Worm (Caenorhabditis elegans) whole organism, L2 larva: ENCODE results near the gene C06A1.3.

Source experiments
- C34F6.9 ChIP-seq: fragments of 150-350 bp; optimal IDR thresholded peaks from 2 replicates; lab custom pipeline; 2014; ENCODE audit warnings: missing biosample characterization, missing genetic modification characterization
- F13H6.1 ChIP-seq: sonication (generic microtip); optimal IDR thresholded peaks from 2 replicates; lab custom pipeline; 2016; ENCODE audit warnings: missing genetic modification characterization, missing compliant biosample characterization
- R02D3.7 ChIP-seq: fragments of 150-350 bp; optimal IDR thresholded peaks from 2 replicates; lab custom pipeline; 2014; ENCODE audit warnings: missing biosample characterization, missing genetic modification characterization
- Y55F3AM.14 ChIP-seq: fragments of 200-800 bp; sonication (Bioruptor generic); optimal IDR thresholded peaks from 2 replicates; lab custom pipeline; 2018; ENCODE audit warnings: mild to moderate bottlenecking, missing genetic modification characterization, missing compliant biosample characterization
- ZK546.5 ChIP-seq: sonication (generic microtip); optimal IDR thresholded peaks from 2 replicates; lab custom pipeline; 2017; ENCODE audit warnings: missing biosample characterization, missing genetic modification characterization
- alr-1 ChIP-seq: fragments of 150-350 bp; optimal IDR thresholded peaks from 2 replicates; lab custom pipeline; 2014; ENCODE audit warnings: missing biosample characterization, missing genetic modification characterization
- aly-2 ChIP-seq: fragments of 150-350 bp; optimal IDR thresholded peaks from 2 replicates; lab custom pipeline; 2014; ENCODE audit warnings: missing biosample characterization, missing genetic modification characterization
- ama-1 ChIP-seq: fragments of 150-350 bp; optimal IDR thresholded peaks from 2 replicates; lab custom pipeline; 2018; ENCODE audit warnings: inconsistent platforms
- blmp-1 ChIP-seq: sonication (generic microtip); optimal IDR thresholded peaks from 2 replicates; lab custom pipeline; 2017; ENCODE audit warnings: missing genetic modification characterization, mild to moderate bottlenecking, missing compliant biosample characterization, antibody characterized with exemption, moderate library complexity; ENCODE audit not compliant: insufficient read depth
- ceh-16 ChIP-seq: fragments of 150-350 bp; optimal IDR thresholded peaks from 2 replicates; lab custom pipeline; 2014; ENCODE audit warnings: missing biosample characterization, missing genetic modification characterization
- ceh-82 ChIP-seq: fragments of 150-350 bp; optimal IDR thresholded peaks from 2 replicates; lab custom pipeline; 2014; ENCODE audit warnings: missing biosample characterization, missing genetic modification characterization
- crh-2 ChIP-seq: sonication (generic microtip); optimal IDR thresholded peaks from 2 replicates; lab custom pipeline; 2017; ENCODE audit warnings: missing biosample characterization, missing genetic modification characterization
- dmd-4 ChIP-seq: sonication (generic microtip); optimal IDR thresholded peaks from 2 replicates; lab custom pipeline; 2017; ENCODE audit warnings: missing biosample characterization, missing genetic modification characterization
- egl-27 ChIP-seq: sonication (generic microtip); optimal IDR thresholded peaks from 3 replicates; lab custom pipeline; 2017; ENCODE audit warnings: missing biosample characterization, missing genetic modification reagents, missing genetic modification characterization
- elt-1 ChIP-seq: fragments of 150-350 bp; optimal IDR thresholded peaks from 2 replicates; lab custom pipeline; 2014; ENCODE audit warnings: missing biosample characterization, missing genetic modification characterization
- elt-3 ChIP-seq: sonication (generic microtip); optimal IDR thresholded peaks from 2 replicates; lab custom pipeline; 2017; ENCODE audit warnings: missing biosample characterization, missing genetic modification characterization
- gmeb-1 ChIP-seq: fragments of 150-350 bp; optimal IDR thresholded peaks from 2 replicates; lab custom pipeline; 2014; ENCODE audit warnings: missing biosample characterization, missing genetic modification characterization
- lin-11 ChIP-seq: fragments of 150-350 bp; sonication (generic microtip); optimal IDR thresholded peaks from 2 replicates; lab custom pipeline; 2014; ENCODE audit warnings: missing biosample characterization, missing genetic modification characterization, inconsistent platforms, mixed read lengths
- lin-13 ChIP-seq: fragments of 150-350 bp; optimal IDR thresholded peaks from 2 replicates; lab custom pipeline; 2014; ENCODE audit warnings: missing biosample characterization, missing genetic modification reagents, missing genetic modification characterization
- lin-39 ChIP-seq: fragments of 150-350 bp; optimal IDR thresholded peaks from 2 replicates; lab custom pipeline; 2014; ENCODE audit warnings: missing biosample characterization, missing genetic modification reagents, missing genetic modification characterization
- lsy-2 ChIP-seq, 2 experiments: fragments of 150-350 bp in 1 of 2; sonication (generic microtip) in 1 of 2; optimal IDR thresholded peaks; 2 replicates each; lab custom pipeline; 2014 to 2017; ENCODE audit warnings: missing biosample characterization in 2 of 2, missing genetic modification characterization in 2 of 2
- mab-5 ChIP-seq: fragments of 150-350 bp; optimal IDR thresholded peaks from 2 replicates; lab custom pipeline; 2014; ENCODE audit warnings: missing biosample characterization, missing genetic modification characterization
- mdl-1 ChIP-seq, 2 experiments: fragments of 150-350 bp in 1 of 2; sonication (generic microtip) in 1 of 2; optimal IDR thresholded peaks; 2 replicates each; lab custom pipeline; 2017; ENCODE audit warnings: missing biosample characterization in 2 of 2, missing genetic modification characterization in 2 of 2
- nhr-10 ChIP-seq: sonication (generic microtip); optimal IDR thresholded peaks from 2 replicates; lab custom pipeline; 2017; ENCODE audit warnings: missing biosample characterization, missing genetic modification characterization
- nhr-11 ChIP-seq: fragments of 150-350 bp; optimal IDR thresholded peaks from 2 replicates; lab custom pipeline; 2014; ENCODE audit warnings: missing biosample characterization, missing genetic modification characterization
- nhr-12 ChIP-seq: fragments of 150-350 bp; optimal IDR thresholded peaks from 2 replicates; lab custom pipeline; 2014; ENCODE audit warnings: missing biosample characterization, missing genetic modification characterization
- nhr-129 ChIP-seq: fragments of 150-350 bp; optimal IDR thresholded peaks from 2 replicates; lab custom pipeline; 2014; ENCODE audit warnings: missing biosample characterization, missing genetic modification characterization
- nhr-21 ChIP-seq: fragments of 150-350 bp; optimal IDR thresholded peaks from 2 replicates; lab custom pipeline; 2014; ENCODE audit warnings: missing biosample characterization, missing genetic modification characterization
- nhr-23 ChIP-seq: fragments of 150-350 bp; optimal IDR thresholded peaks from 2 replicates; lab custom pipeline; 2014; ENCODE audit warnings: missing biosample characterization, missing genetic modification reagents, missing genetic modification characterization
- nhr-237 ChIP-seq: fragments of 150-350 bp; optimal IDR thresholded peaks from 2 replicates; lab custom pipeline; 2014; ENCODE audit warnings: missing biosample characterization, missing genetic modification characterization
- nhr-25 ChIP-seq: fragments of 150-350 bp; sonication (generic microtip); optimal IDR thresholded peaks from 3 replicates; lab custom pipeline; 2014; ENCODE audit warnings: missing biosample characterization, missing genetic modification characterization
- nhr-6 ChIP-seq: fragments of 150-350 bp; optimal IDR thresholded peaks from 2 replicates; lab custom pipeline; 2014; ENCODE audit warnings: missing biosample characterization, missing genetic modification characterization
- nhr-77 ChIP-seq: fragments of 150-350 bp; optimal IDR thresholded peaks from 2 replicates; lab custom pipeline; 2014; ENCODE audit warnings: missing biosample characterization, missing genetic modification characterization
- peb-1 ChIP-seq: fragments of 150-350 bp; optimal IDR thresholded peaks from 2 replicates; lab custom pipeline; 2014; ENCODE audit warnings: missing biosample characterization, missing genetic modification characterization
- sma-3 ChIP-seq: sonication (generic microtip); optimal IDR thresholded peaks from 2 replicates; lab custom pipeline; 2016; ENCODE audit warnings: missing genetic modification reagents, missing genetic modification characterization, missing compliant biosample characterization
- sma-9 ChIP-seq, 2 experiments: fragments of 150-350 bp in 1 of 2; sonication (generic microtip) in 1 of 2; optimal IDR thresholded peaks; 2 replicates each; lab custom pipeline; 2014 to 2016; ENCODE audit warnings: missing genetic modification characterization in 2 of 2, mild to moderate bottlenecking in 1 of 2, missing biosample characterization in 1 of 2, missing compliant biosample characterization in 1 of 2, missing genetic modification reagents in 1 of 2, moderate library complexity in 1 of 2
- snpc-4 ChIP-seq: fragments of 150-350 bp; optimal IDR thresholded peaks from 2 replicates; lab custom pipeline; 2014; ENCODE audit warnings: missing biosample characterization, missing genetic modification characterization
- unc-39 ChIP-seq: fragments of 150-350 bp; optimal IDR thresholded peaks from 2 replicates; lab custom pipeline; 2014; ENCODE audit warnings: missing biosample characterization, missing genetic modification characterization
- unc-55 ChIP-seq: fragments of 150-350 bp; sonication (generic microtip); optimal IDR thresholded peaks from 3 replicates; lab custom pipeline; 2014; ENCODE audit warnings: missing biosample characterization, missing genetic modification reagents, missing genetic modification characterization
- unc-62 ChIP-seq: fragments of 150-350 bp; optimal IDR thresholded peaks from 2 replicates; lab custom pipeline; 2014; ENCODE audit warnings: missing biosample characterization, missing genetic modification reagents, missing genetic modification characterization
- ztf-1 ChIP-seq: fragments of 200-800 bp; sonication (Bioruptor generic); conservative IDR thresholded peaks from 2 replicates; pipeline ENCODE4 v1.3.6; 2022; ENCODE audit warnings: missing genetic modification characterization, missing compliant biosample characterization
- ztf-11 ChIP-seq: sonication (generic microtip); optimal IDR thresholded peaks from 2 replicates; lab custom pipeline; 2017; ENCODE audit warnings: missing biosample characterization, missing genetic modification characterization
- ztf-4 ChIP-seq: fragments of 150-350 bp; optimal IDR thresholded peaks from 2 replicates; lab custom pipeline; 2014; ENCODE audit warnings: missing biosample characterization, missing genetic modification characterization

The C06A1.3 gene

DNA sequence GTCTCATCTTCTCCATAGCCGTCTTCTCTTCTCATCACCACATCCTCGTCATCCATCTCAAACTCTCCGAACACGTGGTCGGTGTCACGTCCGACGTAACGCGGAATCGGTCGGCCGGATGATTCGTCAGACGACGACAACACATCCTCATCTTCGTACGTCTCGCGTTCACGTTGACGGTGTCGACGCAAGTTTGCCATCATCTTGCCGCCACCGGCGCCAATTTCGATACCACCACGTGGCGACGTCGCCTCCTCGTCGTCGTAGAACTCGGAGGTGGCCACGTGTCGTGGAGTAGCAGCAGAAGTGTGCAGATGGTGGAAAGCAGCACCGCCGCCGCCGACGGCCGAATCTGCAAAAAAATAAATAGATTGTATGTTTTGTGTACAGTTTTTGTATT, 24.8 kb upstream of the C06A1.3 start:
- TF ChIP-seq egl-27 (no peak), mab-5 (no peak), nhr-129 (tag; lab: Kevin White, UChicago) (peak; percentile 0), dmd-4 (no peak), ztf-4 (tag; lab: Kevin White, UChicago) (no peak)
- TF ChIP-seq, all 48 proteins: peak for 1

DNA sequence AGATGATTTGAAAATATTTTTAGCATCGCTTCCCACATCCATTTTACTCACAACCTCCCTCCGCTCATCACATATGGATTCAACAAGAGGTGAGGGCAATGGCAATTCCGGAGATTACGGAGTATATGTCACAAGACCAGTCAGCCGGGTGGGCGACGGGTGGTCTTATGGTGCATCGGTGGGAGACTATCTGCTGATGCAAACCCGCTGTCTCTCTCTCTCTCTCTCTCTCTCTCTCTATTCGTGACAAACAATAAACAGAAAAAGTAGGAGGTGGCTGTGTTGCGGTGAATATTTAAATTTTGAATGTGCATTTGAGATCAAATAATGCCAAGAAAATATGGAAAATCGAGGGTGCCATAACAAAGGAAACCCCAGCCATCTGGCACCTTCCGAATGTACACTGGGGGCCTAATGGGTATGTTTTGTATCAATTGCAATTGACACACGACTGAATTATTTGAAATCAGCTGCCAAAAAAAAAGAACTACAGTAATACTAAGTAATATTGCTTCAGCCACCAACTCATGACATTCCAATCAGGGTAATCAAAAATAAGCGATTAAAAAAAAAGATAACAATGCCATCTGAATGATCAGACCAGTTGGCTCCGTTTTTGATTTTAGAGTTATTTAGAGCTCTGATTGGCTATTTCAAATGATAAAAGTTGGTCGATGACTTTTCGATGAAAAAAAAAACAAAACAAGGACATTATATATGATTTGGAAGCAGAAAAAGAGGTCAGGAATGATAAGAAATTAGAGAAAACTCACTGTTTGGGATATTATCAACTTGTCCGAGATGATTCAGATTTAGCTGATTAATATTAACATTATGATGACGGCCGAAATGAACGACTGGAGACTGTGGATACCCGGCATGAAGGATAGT, 24.0 kb upstream of the C06A1.3 start:
- peak; percentile 86 for TF ChIP-seq ama-1
- peak; percentile 16 for TF ChIP-seq sma-9 (GFP tag; optimal IDR thresholded peaks at IDR 0.05; lab: Kevin White, UChicago)
- no peak for TF ChIP-seq sma-9 (tag; optimal IDR thresholded peaks at IDR 0.05; lab: Kevin White, UChicago)
- TF ChIP-seq lin-39 (tag; lab: Kevin White, UChicago) = no peak
- TF ChIP-seq lsy-2 (tag; optimal IDR thresholded peaks at IDR 0.05; lab: Kevin White, UChicago) = no peak
- TF ChIP-seq lin-11 (tag; lab: Kevin White, UChicago) = peak; percentile 23
- TF ChIP-seq nhr-237 (tag; lab: Kevin White, UChicago) = no peak
- TF ChIP-seq aly-2 = no peak
- no peak for TF ChIP-seq ceh-82
- no peak for TF ChIP-seq nhr-21 (tag; lab: Kevin White, UChicago)
- peak; percentile 79 for TF ChIP-seq nhr-129 (tag; lab: Kevin White, UChicago)
- TF ChIP-seq unc-55 (GFP tag; lab: Kevin White, UChicago) = peak; percentile 6
- TF ChIP-seq dmd-4 = no peak
- no peak for TF ChIP-seq ztf-11 (tag; lab: Kevin White, UChicago)
- TF ChIP-seq ztf-4 (tag; lab: Kevin White, UChicago) = no peak
- peak; percentile 7 for TF ChIP-seq C34F6.9 (tag; lab: Kevin White, UChicago)
- TF ChIP-seq gmeb-1 (tag; lab: Kevin White, UChicago) = peak; percentile 12
- TF ChIP-seq mab-5 = no peak

DNA sequence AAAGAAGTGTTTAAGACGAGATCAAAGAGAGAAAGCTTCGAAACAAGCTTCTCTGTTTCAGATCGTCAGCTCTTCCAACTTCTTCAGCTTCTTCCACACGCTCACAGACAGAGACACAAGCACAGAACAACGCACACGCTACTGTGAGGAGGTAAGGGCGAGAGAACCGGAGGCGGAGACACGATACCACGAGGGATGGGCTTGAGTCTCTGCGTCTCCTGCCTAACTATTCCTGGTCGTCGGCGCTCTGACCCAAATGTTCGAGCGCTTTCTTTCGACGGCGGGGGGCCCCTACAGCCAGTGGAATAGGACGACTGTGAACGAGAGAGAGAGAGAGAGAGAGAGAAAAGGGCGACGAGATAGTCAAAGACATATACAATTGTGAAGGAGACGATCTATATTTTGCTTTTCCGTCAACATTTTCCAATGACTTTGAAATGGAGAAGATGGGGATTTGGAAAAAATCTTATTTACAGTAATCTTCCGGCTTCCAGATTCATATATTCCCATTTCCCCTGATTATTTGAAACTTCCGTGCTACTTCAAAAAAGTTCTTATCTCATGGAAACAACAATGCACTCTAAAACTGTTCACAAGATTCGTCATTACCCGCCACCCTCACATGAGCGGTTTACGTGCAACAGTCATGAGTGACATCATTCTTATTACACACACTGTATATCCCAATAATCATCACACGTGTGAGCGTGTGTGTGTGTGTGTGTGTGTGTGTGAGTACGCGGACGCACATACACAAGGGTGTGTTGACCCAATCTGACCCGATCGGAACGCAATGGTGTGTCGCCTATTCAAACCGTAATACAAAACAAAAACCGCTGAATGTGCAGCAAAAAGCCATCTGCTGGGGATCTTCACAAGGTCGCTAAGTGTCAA, 23.0 kb upstream of the C06A1.3 start:
- TF ChIP-seq ztf-4 (tag; lab: Kevin White, UChicago) = peak; percentile 78
- TF ChIP-seq lin-13 (GFP tag; lab: Kevin White, UChicago) = peak; percentile 86
- no peak for TF ChIP-seq unc-39 (tag; lab: Kevin White, UChicago)
- TF ChIP-seq Y55F3AM.14 (GFP tag; lab: Kevin White, UChicago) = peak; percentile 57
- no peak for TF ChIP-seq alr-1 (tag; lab: Kevin White, UChicago)
- no peak for TF ChIP-seq ztf-11 (tag; lab: Kevin White, UChicago)
- peak; percentile 71 for TF ChIP-seq crh-2 (tag; lab: Kevin White, UChicago)
- TF ChIP-seq C34F6.9 (tag; lab: Kevin White, UChicago) = peak; percentile 90
- TF ChIP-seq peb-1 (tag; lab: Kevin White, UChicago) = peak; percentile 58
- TF ChIP-seq nhr-237 (tag; lab: Kevin White, UChicago) = no peak
- TF ChIP-seq ztf-1 = no peak
- TF ChIP-seq ceh-16 (tag; lab: Kevin White, UChicago) = peak; percentile 80
- peak; percentile 83 for TF ChIP-seq nhr-25
- no peak for TF ChIP-seq nhr-23 (tag; lab: Kevin White, UChicago)
- TF ChIP-seq nhr-6 (tag; lab: Kevin White, UChicago) = peak; percentile 29
- peak; percentile 50 for TF ChIP-seq blmp-1
- no peak for TF ChIP-seq nhr-12 (tag; lab: Kevin White, UChicago)
- no peak for TF ChIP-seq lin-39 (tag; lab: Kevin White, UChicago)
- no peak for TF ChIP-seq elt-3 (tag; lab: Kevin White, UChicago)
- TF ChIP-seq sma-9 (GFP tag; optimal IDR thresholded peaks at IDR 0.05; lab: Kevin White, UChicago) = peak; percentile 88
- TF ChIP-seq sma-9 (tag; optimal IDR thresholded peaks at IDR 0.05; lab: Kevin White, UChicago) = no peak
- TF ChIP-seq lsy-2 (tag; optimal IDR thresholded peaks at IDR 0.05; lab: Kevin White, UChicago) = peak; percentile 70 to 85
- no peak for TF ChIP-seq ZK546.5 (tag; lab: Kevin White, UChicago)
- TF ChIP-seq R02D3.7 (tag; lab: Kevin White, UChicago) = no peak
- TF ChIP-seq sma-3 (GFP tag; lab: Kevin White, UChicago) = peak; percentile 61
- peak; percentile 92 for TF ChIP-seq nhr-129 (tag; lab: Kevin White, UChicago)
- TF ChIP-seq F13H6.1 (tag; lab: Kevin White, UChicago) = peak; percentile 89
- no peak for TF ChIP-seq aly-2
- TF ChIP-seq gmeb-1 (tag; lab: Kevin White, UChicago) = peak; percentile 64
- peak; percentile 40 for TF ChIP-seq nhr-11 (tag; lab: Kevin White, UChicago)
- TF ChIP-seq mab-5 = peak; percentile 82
- no peak for TF ChIP-seq elt-1 (tag; lab: Kevin White, UChicago)
- no peak for TF ChIP-seq nhr-10 (tag; lab: Kevin White, UChicago)
- peak; percentile 84 for TF ChIP-seq unc-55 (GFP tag; lab: Kevin White, UChicago)
- TF ChIP-seq nhr-77 (tag; lab: Kevin White, UChicago) = no peak
- peak; percentile 89 for TF ChIP-seq egl-27
- no peak for TF ChIP-seq unc-62 (GFP tag; lab: Kevin White, UChicago)
- peak; percentile 95 for TF ChIP-seq ama-1
- TF ChIP-seq snpc-4 = no peak
- TF ChIP-seq mdl-1 (tag; optimal IDR thresholded peaks at IDR 0.05; lab: Kevin White, UChicago) = peak; percentile 93
